Worm (Caenorhabditis elegans): ENCODE results near the gene srd-27.

DNA sequence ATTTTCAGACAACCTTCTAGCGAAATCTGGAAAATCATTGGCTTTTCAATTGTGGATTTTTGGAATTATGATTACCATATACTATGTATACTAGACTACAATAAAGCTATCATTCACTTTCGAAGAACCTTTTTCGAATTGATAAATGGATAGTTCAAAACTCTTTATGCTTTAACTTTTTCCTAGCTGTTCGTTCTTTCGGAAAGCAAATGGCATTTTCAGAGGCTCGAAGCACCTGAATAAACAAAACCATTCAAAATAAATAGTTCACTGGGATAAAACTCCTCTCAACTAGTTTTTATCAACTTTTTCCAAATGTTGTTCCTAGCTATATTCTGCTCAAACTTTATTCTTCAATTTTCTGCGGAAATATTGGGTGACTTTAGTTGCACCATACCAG is 22.1 kb upstream of the srd-27 start, which contains the start of gene T26E4.2:
- TF ChIP-seq sem-2 (GFP tag; optimal IDR thresholded peaks at IDR 0.05) (no peak), snpc-4 (tag; optimal IDR thresholded peaks at IDR 0.05) (no peak), flh-1 (GFP tag; optimal IDR thresholded peaks at IDR 0.05) (no peak), mab-5 (tag; optimal IDR thresholded peaks at IDR 0.05) (no peak), blmp-1 (tag; optimal IDR thresholded peaks at IDR 0.05) (no peak), ces-1 (GFP tag; optimal IDR thresholded peaks at IDR 0.05) (no peak), lin-32 (GFP tag; optimal IDR thresholded peaks at IDR 0.05) (no peak), elt-1 (tag; optimal IDR thresholded peaks at IDR 0.05; ENCODE audit: borderline replicate concordance, insufficient read depth) (no peak), ham-2 (GFP tag; optimal IDR thresholded peaks at IDR 0.05) (no peak)
